Worm (Caenorhabditis elegans) whole organism, mixed stage, embryonic: ENCODE data around the gene srx-118.

Experiments used
- ceh-43 ChIP-seq: fragments of 200-800 bp; sonication (Bioruptor generic); optimal IDR thresholded peaks from 2 replicates; lab custom pipeline; 2018; ENCODE audit warnings: mild to moderate bottlenecking, missing genetic modification characterization, moderate library complexity, missing compliant biosample characterization
- ces-1 ChIP-seq: fragments of 150-350 bp; optimal IDR thresholded peaks from 2 replicates; lab custom pipeline; 2014; ENCODE audit warnings: missing biosample characterization, missing genetic modification reagents, missing genetic modification characterization
- drap-1 ChIP-seq: fragments of 200-800 bp; sonication (Bioruptor generic); optimal IDR thresholded peaks from 3 replicates; lab custom pipeline; 2018; ENCODE audit warnings: mild to moderate bottlenecking, missing genetic modification characterization, missing compliant biosample characterization
- elt-1 ChIP-seq: sonication (generic microtip); optimal IDR thresholded peaks from 2 replicates; lab custom pipeline; 2017; ENCODE audit warnings: missing genetic modification characterization, mild to moderate bottlenecking, missing compliant biosample characterization, antibody characterized with exemption, moderate library complexity, borderline replicate concordance; ENCODE audit not compliant: insufficient read depth
- elt-3 ChIP-seq: fragments of 150-350 bp; optimal IDR thresholded peaks from 2 replicates; lab custom pipeline; 2014; ENCODE audit warnings: missing biosample characterization, missing genetic modification characterization
- flh-1 ChIP-seq: fragments of 200-800 bp; sonication (Bioruptor generic); optimal IDR thresholded peaks from 2 replicates; lab custom pipeline; 2018; ENCODE audit warnings: mild to moderate bottlenecking, missing genetic modification characterization, moderate library complexity, missing compliant biosample characterization
- nhr-12 ChIP-seq: fragments of 150-350 bp; optimal IDR thresholded peaks from 2 replicates; lab custom pipeline; 2014; ENCODE audit warnings: missing biosample characterization, missing genetic modification characterization
- nhr-237 ChIP-seq: fragments of 150-350 bp; optimal IDR thresholded peaks from 2 replicates; lab custom pipeline; 2014; ENCODE audit warnings: missing biosample characterization, missing genetic modification characterization
- nhr-28 ChIP-seq: fragments of 150-350 bp; optimal IDR thresholded peaks from 2 replicates; lab custom pipeline; 2014; ENCODE audit warnings: missing biosample characterization, missing genetic modification characterization
- nhr-76 ChIP-seq: sonication (generic microtip); optimal IDR thresholded peaks from 2 replicates; lab custom pipeline; 2017; ENCODE audit warnings: missing biosample characterization, missing genetic modification characterization
- sem-2 ChIP-seq: fragments of 200-800 bp; sonication (Bioruptor generic); optimal IDR thresholded peaks from 2 replicates; lab custom pipeline; 2018; ENCODE audit warnings: mild to moderate bottlenecking, missing genetic modification characterization, missing compliant biosample characterization
- snpc-4 ChIP-seq: fragments of 150-350 bp; optimal IDR thresholded peaks from 2 replicates; lab custom pipeline; 2014; ENCODE audit warnings: missing biosample characterization, missing genetic modification characterization
- unc-120 ChIP-seq: sonication (generic microtip); optimal IDR thresholded peaks from 2 replicates; lab custom pipeline; 2017; ENCODE audit warnings: missing genetic modification characterization, missing compliant biosample characterization; ENCODE audit not compliant: poor library complexity, severe bottlenecking
- unc-62 ChIP-seq: fragments of 150-350 bp; optimal IDR thresholded peaks from 2 replicates; lab custom pipeline; 2014; ENCODE audit warnings: missing biosample characterization, missing genetic modification reagents, missing genetic modification characterization

DNA sequence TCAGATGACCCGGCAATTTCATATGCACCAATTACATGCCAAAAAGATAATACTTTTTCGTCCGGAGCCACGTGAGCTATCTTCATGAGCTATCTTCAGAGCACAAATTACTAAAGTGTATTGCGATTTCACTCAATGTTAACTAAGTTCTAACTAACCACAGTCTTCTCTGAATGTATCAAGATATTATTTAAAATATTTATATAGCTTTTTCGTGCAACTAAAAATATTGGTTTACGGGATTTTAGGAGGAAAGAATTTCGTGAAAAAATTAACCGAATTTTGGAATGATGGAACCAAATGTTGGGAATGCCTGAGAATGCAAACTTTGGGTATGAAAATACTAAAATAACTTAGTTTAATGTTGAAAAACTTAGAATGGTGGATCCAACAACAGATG lies 21.9 kb downstream of the srx-118 start, which contains the start of gene F49C5.16:
- TF ChIP-seq unc-62 (GFP tag; lab: Kevin White, UChicago) (no peak), ceh-43 (GFP tag; lab: Kevin White, UChicago) (no peak), snpc-4 (tag; lab: Kevin White, UChicago) (no peak), nhr-237 (tag; lab: Kevin White, UChicago) (no peak), nhr-12 (no peak), sem-2 (no peak), drap-1 (no peak), elt-1 (tag; lab: Kevin White, UChicago) (no peak), elt-3 (tag; lab: Kevin White, UChicago) (no peak), flh-1 (no peak), ces-1 (GFP tag; lab: Kevin White, UChicago) (no peak), unc-120 (no peak), nhr-76 (tag; lab: Kevin White, UChicago) (no peak), nhr-28 (tag; lab: Kevin White, UChicago) (no peak)
